Fruit fly (Drosophila melanogaster) whole organism, embryonic: ENCODE measurements around the gene CG34268.

Source experiments
- Asciz ChIP-seq: fragments of 200-800 bp; sonication (Bioruptor generic); optimal IDR thresholded peaks from 2 replicates; lab custom pipeline; 2017; ENCODE audit warnings: missing biosample characterization, mild to moderate bottlenecking, missing genetic modification characterization, missing genetic modification reagents
- CG10209 ChIP-seq: fragments of 200-800 bp; sonication (Bioruptor generic); optimal IDR thresholded peaks from 3 replicates; lab custom pipeline; 2017; ENCODE audit warnings: missing biosample characterization, mild to moderate bottlenecking, missing genetic modification characterization, missing genetic modification reagents
- CG10274 ChIP-seq: fragments of 200-800 bp; sonication (Bioruptor generic); optimal IDR thresholded peaks from 3 replicates; lab custom pipeline; 2017; ENCODE audit warnings: missing biosample characterization, mild to moderate bottlenecking, missing genetic modification characterization
- CG11504 ChIP-seq: fragments of 200-800 bp; sonication (Bioruptor generic); optimal IDR thresholded peaks from 3 replicates; lab custom pipeline; 2019; ENCODE audit warnings: missing biosample characterization, mild to moderate bottlenecking, missing genetic modification characterization, moderate library complexity
- CG12104 ChIP-seq: fragments of 200-800 bp; sonication (Bioruptor generic); optimal IDR thresholded peaks from 3 replicates; lab custom pipeline; 2016; ENCODE audit warnings: missing biosample characterization, missing genetic modification characterization
- CG12219 ChIP-seq: fragments of 200-800 bp; sonication (Bioruptor generic); optimal IDR thresholded peaks from 3 replicates; lab custom pipeline; 2018; ENCODE audit warnings: missing biosample characterization, mild to moderate bottlenecking, missing genetic modification characterization
- CG12236 ChIP-seq: fragments of 200-800 bp; sonication (Bioruptor generic); optimal IDR thresholded peaks from 2 replicates; lab custom pipeline; 2016; ENCODE audit warnings: missing biosample characterization, missing genetic modification characterization
- CG12942 ChIP-seq: fragments of 200-800 bp; sonication (Bioruptor generic); optimal IDR thresholded peaks from 3 replicates; lab custom pipeline; 2016; ENCODE audit warnings: missing biosample characterization, missing genetic modification characterization
- CG13296 ChIP-seq: fragments of 200-800 bp; sonication (Bioruptor generic); optimal IDR thresholded peaks from 3 replicates; lab custom pipeline; 2018; ENCODE audit warnings: missing biosample characterization, mild to moderate bottlenecking, missing genetic modification characterization
- CG15601 ChIP-seq: fragments of 200-800 bp; sonication (Bioruptor generic); optimal IDR thresholded peaks from 3 replicates; lab custom pipeline; 2019; ENCODE audit warnings: missing biosample characterization, mild to moderate bottlenecking, missing genetic modification characterization, moderate library complexity
- CG16815 ChIP-seq: fragments of 200-800 bp; sonication (Bioruptor generic); optimal IDR thresholded peaks from 3 replicates; lab custom pipeline; 2017; ENCODE audit warnings: missing biosample characterization, mild to moderate bottlenecking, missing genetic modification characterization
- CG17328 ChIP-seq: fragments of 200-800 bp; sonication (Bioruptor generic); IDR thresholded peaks from 2 replicates; pipeline ENCODE4 v1.3.6; 2022; ENCODE audit warnings: missing biosample characterization, missing genetic modification characterization
- CG17829 ChIP-seq: fragments of 200-800 bp; optimal IDR thresholded peaks from 2 replicates; lab custom pipeline; 2019; ENCODE audit warnings: missing biosample characterization, mild to moderate bottlenecking, missing genetic modification characterization, moderate library complexity
- CG2712 ChIP-seq: fragments of 200-800 bp; optimal IDR thresholded peaks from 3 replicates; lab custom pipeline; 2019; ENCODE audit warnings: missing biosample characterization, mild to moderate bottlenecking, missing genetic modification characterization, moderate library complexity
- CG30403 ChIP-seq: fragments of 200-800 bp; sonication (Bioruptor generic); optimal IDR thresholded peaks from 3 replicates; lab custom pipeline; 2016; ENCODE audit warnings: missing biosample characterization, missing genetic modification characterization
- CG31441 ChIP-seq: fragments of 200-800 bp; sonication (Bioruptor generic); IDR thresholded peaks from 2 replicates; pipeline ENCODE4 v1.3.6; 2022; ENCODE audit warnings: missing biosample characterization, missing genetic modification characterization
- CG3407 ChIP-seq: fragments of 200-800 bp; sonication (Bioruptor generic); optimal IDR thresholded peaks from 2 replicates; lab custom pipeline; 2018; ENCODE audit warnings: missing biosample characterization, mild to moderate bottlenecking, missing genetic modification characterization
- CG3726 ChIP-seq: fragments of 200-800 bp; sonication (Bioruptor generic); IDR thresholded peaks from 3 replicates; pipeline ENCODE4, ENCODE4 v1.3.6; 2022; ENCODE audit warnings: missing biosample characterization, missing genetic modification characterization
- CG4617 ChIP-seq: fragments of 200-800 bp; sonication (Bioruptor generic); optimal IDR thresholded peaks from 3 replicates; lab custom pipeline; 2016; ENCODE audit warnings: missing biosample characterization, missing genetic modification characterization, borderline replicate concordance
- CG7556 ChIP-seq: fragments of 200-800 bp; sonication (Bioruptor generic); optimal IDR thresholded peaks from 2 replicates; lab custom pipeline; 2017; ENCODE audit warnings: missing biosample characterization, mild to moderate bottlenecking, missing genetic modification characterization
- CG7786 ChIP-seq: fragments of 200-800 bp; sonication (Bioruptor generic); optimal IDR thresholded peaks from 2 replicates; lab custom pipeline; 2016; ENCODE audit warnings: missing biosample characterization, missing genetic modification characterization
- CG7963 ChIP-seq: fragments of 200-800 bp; sonication (Bioruptor generic); IDR thresholded peaks from 3 replicates; pipeline ENCODE4 v1.3.6; 2022; ENCODE audit warnings: missing biosample characterization, missing genetic modification characterization; ENCODE audit not compliant: partially characterized antibody
- CG8290 ChIP-seq, 3 experiments: fragments of 200-800 bp; sonication (Bioruptor generic); optimal IDR thresholded peaks; 2 replicates each; lab custom pipeline; 2016 to 2019; ENCODE audit warnings: missing biosample characterization in 3 of 3, missing genetic modification characterization in 3 of 3, mild to moderate bottlenecking in 2 of 3, moderate library complexity in 1 of 3
- CG8478 ChIP-seq: fragments of >200 bp; optimal IDR thresholded peaks from 2 replicates; lab custom pipeline; 2018
- Ets97D ChIP-seq: fragments of 200-800 bp; sonication (Bioruptor generic); optimal IDR thresholded peaks from 3 replicates; lab custom pipeline; 2016; ENCODE audit warnings: missing biosample characterization, missing genetic modification characterization
- GATAe ChIP-seq: fragments of 200-800 bp; sonication (Bioruptor generic); conservative IDR thresholded peaks from 2 replicates; pipeline ENCODE4 v1.3.6; 2022; ENCODE audit warnings: missing biosample characterization, missing genetic modification characterization
- HLH4C ChIP-seq: fragments of 200-800 bp; sonication (Bioruptor generic); IDR thresholded peaks from 3 replicates; pipeline ENCODE4 v1.3.6; 2022; ENCODE audit warnings: missing biosample characterization, missing genetic modification characterization; ENCODE audit not compliant: partially characterized antibody
- Lim3 ChIP-seq: fragments of 200-800 bp; sonication (Bioruptor generic); IDR thresholded peaks from 2 replicates; pipeline ENCODE4 v1.3.6; 2022; ENCODE audit warnings: missing biosample characterization, missing genetic modification characterization
- Meics ChIP-seq: fragments of 200-800 bp; sonication (Bioruptor generic); optimal IDR thresholded peaks from 2 replicates; lab custom pipeline; 2017; ENCODE audit warnings: missing biosample characterization, mild to moderate bottlenecking, missing genetic modification characterization
- Opbp ChIP-seq: fragments of 200-800 bp; sonication (Bioruptor generic); IDR thresholded peaks from 3 replicates; pipeline ENCODE4 v1.3.6; 2022; ENCODE audit warnings: missing biosample characterization, missing genetic modification characterization; ENCODE audit not compliant: partially characterized antibody
- Sox100B ChIP-seq: fragments of 200-800 bp; sonication (Bioruptor generic); optimal IDR thresholded peaks from 3 replicates; lab custom pipeline; 2018; ENCODE audit warnings: missing biosample characterization, mild to moderate bottlenecking, missing genetic modification characterization
- ara ChIP-seq: fragments of 200-800 bp; sonication (Bioruptor generic); IDR thresholded peaks from 2 replicates; pipeline ENCODE4 v1.3.6; 2022; ENCODE audit warnings: missing biosample characterization, missing genetic modification characterization
- ash1 ChIP-seq: fragments of 200-800 bp; sonication (Bioruptor generic); optimal IDR thresholded peaks from 2 replicates; lab custom pipeline; 2018; ENCODE audit warnings: missing biosample characterization, mild to moderate bottlenecking, missing genetic modification characterization
- az2 ChIP-seq: fragments of 200-800 bp; sonication (Bioruptor generic); optimal IDR thresholded peaks from 3 replicates; lab custom pipeline; 2016; ENCODE audit warnings: missing biosample characterization, missing genetic modification characterization
- bowl ChIP-seq: fragments of 200-800 bp; sonication (Bioruptor generic); IDR thresholded peaks from 2 replicates; pipeline ENCODE4 v1.3.6; 2022; ENCODE audit warnings: missing biosample characterization, missing genetic modification characterization
- chif ChIP-seq, 2 experiments: fragments of 200-800 bp; sonication (Bioruptor generic); optimal IDR thresholded peaks; 3 replicates each; lab custom pipeline; 2016; ENCODE audit warnings: missing biosample characterization in 2 of 2, missing genetic modification characterization in 2 of 2
- croc ChIP-seq: fragments of 200-800 bp; sonication (Bioruptor generic); conservative IDR thresholded peaks from 3 replicates; pipeline ENCODE4 v1.3.6; 2022; ENCODE audit warnings: missing biosample characterization, missing genetic modification characterization
- crp ChIP-seq, 2 experiments: fragments of 200-800 bp; sonication (Bioruptor generic); optimal IDR thresholded peaks; 2 replicates in 1 of 2; 3 replicates in 1 of 2; lab custom pipeline; 2017; ENCODE audit warnings: missing biosample characterization in 2 of 2, missing genetic modification characterization in 2 of 2, mild to moderate bottlenecking in 1 of 2, moderate library complexity in 1 of 2
- ewg ChIP-seq: fragments of 200-800 bp; sonication (Bioruptor generic); optimal IDR thresholded peaks from 3 replicates; lab custom pipeline; 2017; ENCODE audit warnings: mild to moderate bottlenecking, missing biosample characterization, missing genetic modification reagents, missing genetic modification characterization
- mld ChIP-seq: fragments of 200-800 bp; sonication (Bioruptor generic); IDR thresholded peaks from 3 replicates; pipeline ENCODE4 v1.3.6; 2022; ENCODE audit warnings: missing biosample characterization, missing genetic modification characterization; ENCODE audit not compliant: partially characterized antibody
- pan ChIP-seq, 4 experiments: fragments of >200 bp in 3 of 4; fragments of 200-800 bp in 1 of 4; sonication (Bioruptor generic) in 1 of 4; optimal IDR thresholded peaks in 3 of 4; IDR thresholded peaks in 1 of 4; 2 replicates each; pipeline versions ENCODE4 v1.3.6 to Lab custom; 2017 to 2022; ENCODE audit warnings: missing biosample characterization in 2 of 4, missing genetic modification characterization in 2 of 4, mixed read lengths in 1 of 4
- repo ChIP-seq: fragments of 200-800 bp; sonication (Bioruptor generic); optimal IDR thresholded peaks from 2 replicates; lab custom pipeline; 2016; ENCODE audit warnings: missing biosample characterization, missing genetic modification characterization
- sim ChIP-seq: fragments of 200-800 bp; sonication (Bioruptor generic); IDR thresholded peaks from 2 replicates; pipeline ENCODE4 v1.3.6; 2022; ENCODE audit warnings: missing biosample characterization, missing genetic modification characterization
- tna ChIP-seq: fragments of 200-800 bp; sonication (Bioruptor generic); IDR thresholded peaks from 2 replicates; pipeline ENCODE4 v1.3.6; 2022; ENCODE audit warnings: missing biosample characterization, missing genetic modification characterization; ENCODE audit not compliant: partially characterized antibody
- ttk ChIP-seq: fragments of 200-800 bp; sonication (Bioruptor generic); IDR thresholded peaks from 2 replicates; pipeline ENCODE4 v2.1.2; 2022; ENCODE audit warnings: missing biosample characterization, missing genetic modification characterization
- tx ChIP-seq: fragments of 200-800 bp; sonication (Bioruptor generic); optimal IDR thresholded peaks from 2 replicates; lab custom pipeline; 2016; ENCODE audit warnings: missing biosample characterization, missing genetic modification characterization
- zen ChIP-seq: fragments of 200-800 bp; sonication (Bioruptor generic); optimal IDR thresholded peaks from 3 replicates; lab custom pipeline; 2018; ENCODE audit warnings: missing biosample characterization, mild to moderate bottlenecking, missing genetic modification characterization, moderate library complexity

The CG34268 gene

DNA sequence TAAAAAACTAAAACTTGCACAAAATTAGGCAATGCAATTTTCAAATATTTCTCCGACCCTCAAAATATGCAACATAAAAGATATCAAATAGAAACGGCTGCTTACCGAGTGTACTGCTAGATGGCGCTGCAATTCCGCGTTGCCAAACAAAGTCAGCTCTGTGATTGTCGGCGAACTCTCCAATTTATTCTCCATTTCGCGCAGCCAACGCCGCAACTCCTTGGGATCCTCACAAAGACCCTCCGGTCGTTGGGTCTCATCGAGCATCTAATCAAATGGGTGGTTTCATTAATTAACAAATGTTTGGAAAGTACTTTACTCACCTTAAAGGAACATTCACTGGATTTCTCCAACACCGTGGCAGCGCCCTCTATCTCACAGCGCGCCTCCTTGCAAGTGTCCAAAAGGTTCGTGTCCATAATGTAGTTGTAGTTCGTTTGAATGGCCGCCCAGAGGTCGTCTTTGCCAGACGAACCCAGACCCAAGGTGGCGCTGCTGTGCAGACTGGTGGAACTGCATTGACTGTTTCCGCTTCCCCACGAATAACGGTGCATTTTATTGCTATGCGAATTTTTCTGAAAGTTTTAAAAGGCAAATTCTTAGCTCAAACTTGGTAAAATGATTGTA is 5.1 kb downstream of the CG34268 start (continued):
- TF ChIP-seq CG3407 (GFP tag; lab: Kevin White, UChicago) (peak; percentile 14), CG12104 (GFP tag; lab: Kevin White, UChicago) (peak; percentile 32), CG17328 (GFP tag; lab: Robert Waterston, UW) (peak; percentile 72), CG4617 (peak; percentile 44), CG12219 (GFP tag; lab: Kevin White, UChicago) (peak; percentile 43), sim (no peak), pan (optimal IDR thresholded peaks at IDR 0.05; lab: Kevin White, UChicago) (no peak), pan (GFP tag; optimal IDR thresholded peaks at IDR 0.05 in 1 of 2, IDR thresholded peaks at IDR 0.05 in 1 of 2) (peak in 1 of 2 experiments; percentile 76), CG3726 (peak; percentile 72; the same call in 2 of the 3 replicates), CG31441 (GFP tag; lab: Robert Waterston, UW) (peak; percentile 44), ewg (GFP tag; lab: Kevin White, UChicago) (peak; percentile 61), CG16815 (peak; percentile 76), Meics (GFP tag; lab: Kevin White, UChicago) (peak; percentile 76), croc (GFP tag; lab: Robert Waterston, UW) (peak; percentile 64; the same call in 2 of the 3 replicates), ara (GFP tag; lab: Robert Waterston, UW) (0 out of 2 replicates have a peak, but pooled peaks have one; percentile 45), CG2712 (tag; lab: Kevin White, UChicago) (peak; percentile 49), CG12236 (GFP tag; lab: Kevin White, UChicago) (peak; percentile 56), Lim3 (GFP tag; lab: Robert Waterston, UW) (no peak), CG7786 (peak; percentile 69), CG13296 (GFP tag; lab: Kevin White, UChicago) (no peak), CG7556 (GFP tag; lab: Kevin White, UChicago) (peak; percentile 25), Ets97D (GFP tag; lab: Kevin White, UChicago) (peak; percentile 90), Sox100B (GFP tag; lab: Kevin White, UChicago) (no peak), CG30403 (GFP tag; lab: Kevin White, UChicago) (peak; percentile 84), CG12942 (peak; percentile 77), tna (0 out of 2 replicates have a peak, but pooled peaks have one; percentile 7), GATAe (GFP tag; lab: Robert Waterston, UW) (no peak), bowl (GFP tag; lab: Robert Waterston, UW) (0 out of 2 replicates have a peak, but pooled peaks have one; percentile 42), az2 (GFP tag; lab: Kevin White, UChicago) (peak; percentile 80), tx (GFP tag; lab: Kevin White, UChicago) (peak; percentile 69), CG15601 (tag; lab: Kevin White, UChicago) (peak; percentile 16), CG10274 (peak; percentile 44), ttk (GFP tag; lab: Robert Waterston, UW) (peak; percentile 72), zen (peak; percentile 35), CG7963 (no peak), Opbp (GFP tag; lab: Robert Waterston, UW) (no peak), repo (GFP tag; lab: Kevin White, UChicago) (peak; percentile 66), CG10209 (GFP tag; lab: Kevin White, UChicago) (peak; percentile 72), ash1 (GFP tag; lab: Kevin White, UChicago) (no peak), crp (GFP tag; optimal IDR thresholded peaks at IDR 0.05; lab: Kevin White, UChicago) (no peak), HLH4C (no peak), chif (GFP tag; optimal IDR thresholded peaks at IDR 0.05; lab: Kevin White, UChicago) (peak; percentile 62 to 90), CG11504 (tag; lab: Kevin White, UChicago) (peak; percentile 70), mld (GFP tag; lab: Robert Waterston, UW) (no peak), CG8478 (lab: Kevin White, UChicago) (peak; percentile 94), CG8290 (GFP tag; optimal IDR thresholded peaks at IDR 0.05; lab: Kevin White, UChicago) (peak; percentile 81), CG8290 (tag; optimal IDR thresholded peaks at IDR 0.05; lab: Kevin White, UChicago) (peak; percentile 23 to 93), CG17829 (tag; lab: Kevin White, UChicago) (peak; percentile 61), Asciz (peak; percentile 8)
